Worm (Caenorhabditis elegans) whole organism, L4/young adult: ENCODE measurements around the gene col-155.

Experiments
- W03F9.2 ChIP-seq: fragments of 150-350 bp; optimal IDR thresholded peaks from 2 replicates; lab custom pipeline; 2014; ENCODE audit warnings: missing biosample characterization, missing genetic modification characterization
- dao-5 ChIP-seq: sonication (generic microtip); optimal IDR thresholded peaks from 2 replicates; lab custom pipeline; 2016; ENCODE audit warnings: missing genotype, missing genetic modification characterization, moderate library complexity, missing compliant biosample characterization
- him-1 ChIP-seq: sonication (generic microtip); optimal IDR thresholded peaks from 2 replicates; lab custom pipeline; 2016; ENCODE audit warnings: missing genotype, missing genetic modification reagents, missing genetic modification characterization, missing compliant biosample characterization

col-155 gene

DNA sequence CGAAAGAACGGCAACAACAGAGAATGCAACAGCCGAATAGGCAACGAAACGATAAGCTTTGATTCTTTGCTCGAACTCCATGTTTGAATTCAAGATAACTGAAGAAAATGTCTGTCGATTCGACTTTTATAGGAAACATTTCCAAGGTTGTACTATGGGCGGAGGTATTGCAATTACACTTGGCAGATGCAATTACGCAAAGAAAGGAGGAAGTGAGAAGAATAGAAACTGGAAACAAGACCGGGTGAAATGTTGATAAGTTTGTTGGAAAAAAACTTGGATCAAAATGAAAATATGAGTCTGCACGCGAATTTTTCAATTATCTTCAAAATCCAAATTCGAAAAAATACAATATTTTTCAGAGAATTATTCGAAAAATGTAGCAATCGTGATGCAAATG is at the start of gene col-155:
Gene col-155, minus strand, starts transcription at position 101 of the 400 bp plus-strand sequence.
- TF ChIP-seq dao-5 (tag; lab: Kevin White, UChicago): no peak
- no peak for TF ChIP-seq him-1 (tag; lab: Kevin White, UChicago)
- no peak for TF ChIP-seq W03F9.2 (tag; lab: Kevin White, UChicago)

DNA sequence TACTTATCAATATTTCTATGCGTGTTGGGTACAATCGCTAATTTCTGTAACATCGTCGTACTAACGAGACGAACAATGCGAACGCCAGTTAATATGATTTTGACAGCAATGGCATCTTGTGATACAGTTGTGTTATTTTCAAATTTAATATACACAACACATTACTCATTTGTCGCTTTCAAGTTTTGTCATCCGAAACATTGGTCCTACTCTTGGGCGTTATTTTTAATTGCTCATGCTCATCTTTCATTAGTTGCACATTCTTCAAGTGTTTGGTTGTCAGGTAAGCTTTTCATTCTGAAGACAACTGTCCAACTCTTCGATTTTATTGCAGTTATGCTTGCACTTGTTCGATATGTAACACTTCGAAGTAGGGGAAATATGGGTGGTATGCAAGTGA is 49.5 kb upstream of the col-155 start:
- TF ChIP-seq him-1 (tag; lab: Kevin White, UChicago): no peak
- no peak for TF ChIP-seq W03F9.2 (tag; lab: Kevin White, UChicago)
- TF ChIP-seq dao-5 (tag; lab: Kevin White, UChicago): no peak

- no peak for TF ChIP-seq him-1 (tag; lab: Kevin White, UChicago)
- TF ChIP-seq dao-5 (tag; lab: Kevin White, UChicago): no peak
- TF ChIP-seq W03F9.2 (tag; lab: Kevin White, UChicago): no peak
Observed at ce11 chrV:11438464-11438863, 48.8 kb upstream of the col-155 start, which contains the start of gene dmsr-1. Gene dmsr-1 (plus strand): TSS chrV:11438764.

DNA sequence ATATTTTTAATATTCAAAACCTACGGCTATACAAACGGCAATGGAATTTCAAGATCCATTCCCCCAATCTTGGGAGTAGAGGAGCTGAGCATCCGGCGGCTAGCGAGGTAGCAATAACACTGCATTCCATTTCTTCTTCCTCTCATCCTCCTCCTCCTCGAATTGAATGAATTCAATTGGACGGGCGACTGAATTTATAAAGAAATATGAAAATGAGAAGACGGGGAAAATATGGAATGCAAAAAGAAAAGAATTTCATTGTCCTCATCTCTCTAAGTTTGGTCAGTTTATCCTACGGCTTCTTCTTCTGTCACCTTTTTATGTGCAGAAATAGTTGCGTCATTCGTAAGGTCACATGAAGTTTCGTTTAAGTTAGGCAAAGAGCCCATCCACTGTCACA is 46.7 kb upstream of the col-155 start:
- TF ChIP-seq W03F9.2 (tag; lab: Kevin White, UChicago): no peak
- no peak for TF ChIP-seq dao-5 (tag; lab: Kevin White, UChicago)
- no peak for TF ChIP-seq him-1 (tag; lab: Kevin White, UChicago)

DNA sequence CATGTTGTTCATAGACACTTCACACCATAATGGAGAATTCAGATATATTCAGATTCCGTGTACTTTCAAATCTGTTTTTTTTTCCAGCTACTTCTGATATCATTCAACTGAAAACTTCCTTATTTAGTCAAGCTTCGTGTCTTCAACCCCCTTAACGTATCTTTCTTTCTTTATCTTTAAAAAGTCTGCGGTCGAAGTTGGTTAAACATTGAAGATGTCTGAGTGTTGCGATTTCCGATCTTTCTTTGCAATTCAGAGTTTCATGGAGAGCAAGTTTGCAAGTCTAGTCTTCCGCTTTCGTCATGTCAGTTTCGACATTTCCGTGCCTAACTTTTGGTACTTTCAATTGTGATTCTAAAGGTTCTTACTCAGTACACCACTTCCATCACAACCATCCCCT is 45.6 kb upstream of the col-155 start:
- TF ChIP-seq him-1 (tag; lab: Kevin White, UChicago) (no peak), W03F9.2 (tag; lab: Kevin White, UChicago) (no peak), dao-5 (tag; lab: Kevin White, UChicago) (no peak)

DNA sequence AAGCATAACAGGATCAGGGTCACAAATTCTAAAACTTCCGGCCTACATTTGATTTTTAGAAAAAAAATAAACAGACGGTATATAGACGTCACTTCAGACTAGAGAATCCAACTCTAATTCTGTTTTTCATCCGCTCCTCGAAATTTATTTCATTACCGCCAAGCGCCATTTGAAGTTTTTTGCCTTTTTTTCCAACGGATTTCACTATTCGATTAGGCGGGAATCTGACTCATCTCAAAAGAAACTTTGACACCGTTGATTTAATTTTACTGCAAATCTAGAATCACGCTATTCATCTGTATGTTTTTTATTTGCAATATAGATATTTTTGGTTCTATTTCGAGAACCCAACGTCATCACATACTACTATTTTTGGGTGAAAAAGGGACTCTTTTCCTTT is 41.1 kb upstream of the col-155 start:
- TF ChIP-seq dao-5 (tag; lab: Kevin White, UChicago) (no peak), him-1 (tag; lab: Kevin White, UChicago) (no peak), W03F9.2 (tag; lab: Kevin White, UChicago) (no peak)

ce11 chrV:11428728-11429127 is 39.1 kb upstream of the col-155 start:
- TF ChIP-seq W03F9.2 (tag; lab: Kevin White, UChicago): no peak
- no peak for TF ChIP-seq dao-5 (tag; lab: Kevin White, UChicago)
- no peak for TF ChIP-seq him-1 (tag; lab: Kevin White, UChicago)

DNA sequence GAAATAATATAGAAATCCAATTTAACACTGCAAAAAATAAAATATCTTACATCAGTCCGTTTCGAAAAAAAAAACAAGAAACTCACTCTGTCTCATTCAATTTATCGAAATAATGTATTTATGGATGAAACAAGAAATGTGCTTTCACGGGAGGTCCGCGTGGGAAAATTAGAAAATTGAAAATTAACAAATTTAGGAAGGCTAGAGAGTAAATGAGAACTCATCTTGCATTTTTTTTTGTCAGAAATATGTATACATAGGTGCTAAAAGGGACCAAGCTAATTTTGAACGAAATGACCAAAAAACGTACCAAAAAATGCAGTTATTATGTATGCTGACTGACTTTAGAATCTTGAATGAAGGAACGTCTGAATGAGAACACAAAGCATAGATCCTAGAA is 34.9 kb upstream of the col-155 start, which contains the start of gene T26H10.2:
Gene T26H10.2, minus strand, starts transcription at position 101 of the 400 bp plus-strand sequence.
- no peak for TF ChIP-seq W03F9.2 (tag; lab: Kevin White, UChicago)
- no peak for TF ChIP-seq dao-5 (tag; lab: Kevin White, UChicago)
- TF ChIP-seq him-1 (tag; lab: Kevin White, UChicago): no peak

DNA sequence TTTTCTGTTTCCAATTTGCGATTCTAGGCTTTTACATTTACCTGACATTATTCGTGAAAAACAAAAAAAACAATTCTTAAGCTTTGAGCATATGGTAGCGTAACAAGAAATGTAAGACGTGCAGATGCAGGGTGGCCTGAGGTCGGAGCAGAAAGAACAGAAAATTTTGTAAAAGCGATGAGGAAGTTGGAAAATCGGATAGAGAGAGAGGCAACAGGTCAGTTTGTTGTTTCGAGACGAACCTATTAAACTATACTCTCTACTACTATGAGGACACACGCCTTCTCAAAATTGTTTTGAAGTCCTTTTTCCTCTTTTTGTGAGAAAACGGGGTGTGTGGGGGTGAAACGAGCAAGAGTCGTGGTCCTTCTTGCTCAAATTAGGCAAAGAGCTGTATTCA is 31.9 kb upstream of the col-155 start, which contains the start of gene des-2:
Gene des-2, minus strand, starts transcription at position 101 of the 400 bp plus-strand sequence.
- no peak for TF ChIP-seq dao-5 (tag; lab: Kevin White, UChicago)
- no peak for TF ChIP-seq him-1 (tag; lab: Kevin White, UChicago)
- TF ChIP-seq W03F9.2 (tag; lab: Kevin White, UChicago): no peak

DNA sequence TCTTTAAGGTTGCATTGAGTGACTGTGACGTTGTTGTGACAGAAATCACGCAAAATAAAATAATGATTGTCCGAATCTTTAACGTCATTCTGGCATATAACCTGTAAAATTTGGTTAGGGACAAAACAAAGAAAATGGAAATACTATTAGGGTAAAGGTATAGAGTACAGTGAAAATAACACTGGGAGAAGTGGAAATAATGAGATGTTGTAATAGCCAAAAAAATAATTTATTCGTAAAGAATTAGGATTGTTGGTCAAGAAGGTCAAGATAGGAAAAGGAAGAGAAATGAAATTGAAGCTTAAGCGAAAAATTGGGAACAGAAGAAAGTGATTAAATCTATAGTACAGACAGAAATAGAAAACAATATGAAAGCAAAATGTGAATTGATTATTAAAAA is 25.4 kb upstream of the col-155 start, which contains the start of gene deg-3:
Gene deg-3, minus strand, starts transcription at position 101 of the 400 bp plus-strand sequence.
- TF ChIP-seq W03F9.2 (tag; lab: Kevin White, UChicago) (no peak), dao-5 (tag; lab: Kevin White, UChicago) (no peak), him-1 (tag; lab: Kevin White, UChicago) (no peak)

ce11 chrV:11412125-11412524 is 22.4 kb upstream of the col-155 start:
- no peak for TF ChIP-seq him-1 (tag; lab: Kevin White, UChicago)
- no peak for TF ChIP-seq W03F9.2 (tag; lab: Kevin White, UChicago)
- no peak for TF ChIP-seq dao-5 (tag; lab: Kevin White, UChicago)

DNA sequence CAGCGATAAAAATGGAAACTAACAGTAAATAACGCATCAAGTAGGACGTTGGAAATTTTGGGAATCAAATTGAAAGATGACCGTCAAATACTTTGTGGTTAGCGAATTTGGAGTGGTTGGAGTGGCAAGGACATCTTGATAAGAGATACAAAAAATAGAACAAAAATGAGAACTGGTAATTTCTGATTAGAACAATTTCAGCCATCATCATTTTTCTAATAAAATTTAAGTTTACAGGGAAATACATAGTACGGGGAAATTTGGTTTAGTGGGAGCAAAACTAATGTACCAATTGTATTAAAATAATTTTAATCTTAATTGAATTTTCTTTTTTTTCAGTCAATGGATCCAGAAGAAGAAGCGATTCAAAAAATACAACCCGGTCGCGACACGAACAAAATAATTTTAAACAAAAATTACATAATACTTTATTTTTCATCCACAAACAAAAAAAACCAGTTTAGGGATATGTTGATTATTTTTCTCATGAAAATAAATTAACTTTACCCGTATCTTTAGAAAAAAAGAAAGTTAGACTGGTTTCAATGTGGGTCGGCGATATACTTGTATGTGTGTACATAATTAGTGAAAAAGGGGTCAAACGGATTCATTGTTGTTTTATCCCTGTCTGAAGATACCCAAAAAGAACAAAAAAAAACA is 21.4 kb upstream of the col-155 start, which contains the start of the genes K03B8.8 and grl-3:
Gene K03B8.8, minus strand, starts transcription at position 101 of the 660 bp plus-strand sequence.
Gene grl-3, plus strand, starts transcription at position 610 of the 660 bp plus-strand sequence.
- no peak for TF ChIP-seq dao-5 (tag; lab: Kevin White, UChicago)
- TF ChIP-seq W03F9.2 (tag; lab: Kevin White, UChicago): no peak
- TF ChIP-seq him-1 (tag; lab: Kevin White, UChicago): no peak

DNA sequence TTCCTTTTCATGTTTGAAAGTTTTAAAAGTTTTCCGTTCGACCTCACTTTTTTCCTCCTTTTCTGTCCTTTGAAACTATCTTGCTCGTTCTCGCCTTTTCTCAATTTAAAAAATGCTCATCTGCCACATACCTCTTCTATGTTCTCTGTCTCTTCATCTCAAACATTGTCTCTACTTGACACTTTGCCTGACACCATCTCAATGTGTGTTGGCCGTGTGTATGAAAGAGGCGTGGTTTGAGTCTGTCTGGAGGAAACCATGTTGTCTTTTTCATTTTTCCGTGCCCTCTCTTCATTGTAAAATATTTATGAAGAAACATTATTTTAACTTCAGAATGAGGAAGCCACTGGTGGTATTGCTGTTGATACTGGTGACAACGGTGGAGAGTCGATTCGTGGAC is 17.6 kb upstream of the col-155 start, which contains the start of gene K03B8.6:
Gene K03B8.6, plus strand, starts transcription at position 334 of the 400 bp plus-strand sequence.
- no peak for TF ChIP-seq dao-5 (tag; lab: Kevin White, UChicago)
- TF ChIP-seq him-1 (tag; lab: Kevin White, UChicago): no peak
- no peak for TF ChIP-seq W03F9.2 (tag; lab: Kevin White, UChicago)
